Fruit fly (Drosophila melanogaster) whole organism, embryonic: ENCODE measurements around the gene CG14024.
A peak's percentile ranks its signal among the peaks of the same experiment; 100 is the strongest.

Experiments used
- Asciz ChIP-seq: fragments of 200-800 bp; sonication (Bioruptor generic); optimal IDR thresholded peaks from 2 replicates; lab custom pipeline; 2017; ENCODE audit warnings: missing biosample characterization, mild to moderate bottlenecking, missing genetic modification characterization, missing genetic modification reagents
- Atf3 ChIP-seq: fragments of 200-800 bp; sonication (Bioruptor generic); optimal IDR thresholded peaks from 3 replicates; lab custom pipeline; 2016; ENCODE audit warnings: missing biosample characterization, missing genetic modification characterization
- CG10565 ChIP-seq: fragments of 200-800 bp; sonication (Bioruptor generic); optimal IDR thresholded peaks from 3 replicates; lab custom pipeline; 2016; ENCODE audit warnings: missing biosample characterization, mild to moderate bottlenecking, missing genetic modification characterization
- CG1233 ChIP-seq: fragments of 200-800 bp; sonication (Bioruptor generic); optimal IDR thresholded peaks from 4 replicates; lab custom pipeline; 2018; ENCODE audit warnings: missing biosample characterization, mild to moderate bottlenecking, missing genetic modification characterization
- CG15011 ChIP-seq: fragments of 200-800 bp; sonication (Bioruptor generic); optimal IDR thresholded peaks from 3 replicates; lab custom pipeline; 2018; ENCODE audit warnings: missing biosample characterization, mild to moderate bottlenecking, missing genetic modification characterization
- CG15601 ChIP-seq: fragments of 200-800 bp; sonication (Bioruptor generic); optimal IDR thresholded peaks from 3 replicates; lab custom pipeline; 2019; ENCODE audit warnings: missing biosample characterization, mild to moderate bottlenecking, missing genetic modification characterization, moderate library complexity
- CG15696 ChIP-seq: fragments of 200-800 bp; sonication (Bioruptor generic); optimal IDR thresholded peaks from 2 replicates; lab custom pipeline; 2019; ENCODE audit warnings: missing biosample characterization, mild to moderate bottlenecking, missing genetic modification characterization, moderate library complexity
- CG30020 ChIP-seq: fragments of 200-800 bp; optimal IDR thresholded peaks from 2 replicates; lab custom pipeline; 2019; ENCODE audit warnings: missing biosample characterization, mild to moderate bottlenecking, missing genetic modification characterization, moderate library complexity
- CG31441 ChIP-seq: fragments of 200-800 bp; sonication (Bioruptor generic); IDR thresholded peaks from 2 replicates; pipeline ENCODE4 v1.3.6; 2022; ENCODE audit warnings: missing biosample characterization, missing genetic modification characterization
- CG34422 ChIP-seq: fragments of 200-800 bp; sonication (Bioruptor generic); IDR thresholded peaks from 3 replicates; pipeline ENCODE4 v1.3.6; 2022; ENCODE audit warnings: missing biosample characterization, missing genetic modification characterization
- CG43689 ChIP-seq: fragments of 200-800 bp; sonication (Bioruptor generic); IDR thresholded peaks from 2 replicates; pipeline ENCODE4 v1.3.6; 2022; ENCODE audit warnings: missing biosample characterization, missing genetic modification characterization
- CG4404 ChIP-seq: fragments of 200-800 bp; sonication (Bioruptor generic); IDR thresholded peaks from 2 replicates; pipeline ENCODE4 v1.3.6; 2022; ENCODE audit warnings: missing biosample characterization, missing genetic modification characterization
- CG6813 ChIP-seq: fragments of 200-800 bp; sonication (Bioruptor generic); optimal IDR thresholded peaks from 2 replicates; lab custom pipeline; 2017; ENCODE audit warnings: missing biosample characterization, missing genetic modification characterization, mild to moderate bottlenecking, moderate library complexity, missing genetic modification reagents
- CG8089 ChIP-seq: fragments of 200-800 bp; sonication (Bioruptor generic); optimal IDR thresholded peaks from 3 replicates; lab custom pipeline; 2016; ENCODE audit warnings: missing biosample characterization, missing genetic modification characterization
- CG8281 ChIP-seq: fragments of 200-800 bp; sonication (Bioruptor generic); optimal IDR thresholded peaks from 2 replicates; lab custom pipeline; 2018; ENCODE audit warnings: missing biosample characterization, mild to moderate bottlenecking, missing genetic modification characterization, moderate library complexity
- CG9876 ChIP-seq: fragments of 200-800 bp; sonication (Bioruptor generic); optimal IDR thresholded peaks from 2 replicates; lab custom pipeline; 2016; ENCODE audit warnings: missing biosample characterization, missing genetic modification characterization
- CHES-1-like ChIP-seq: fragments of 200-800 bp; sonication (Bioruptor generic); optimal IDR thresholded peaks from 2 replicates; lab custom pipeline; 2016; ENCODE audit warnings: missing biosample characterization, missing genetic modification characterization
- Dbx ChIP-seq: fragments of 200-800 bp; sonication (Bioruptor generic); IDR thresholded peaks from 3 replicates; pipeline ENCODE4 v1.3.6; 2022; ENCODE audit warnings: missing biosample characterization, missing genetic modification characterization
- Dip2 ChIP-seq: fragments of 200-800 bp; sonication (Bioruptor generic); IDR thresholded peaks from 2 replicates; pipeline ENCODE4 v1.3.6; 2022; ENCODE audit warnings: missing biosample characterization, missing genetic modification characterization
- Hmr ChIP-seq: fragments of 200-800 bp; sonication (Bioruptor generic); optimal IDR thresholded peaks from 3 replicates; lab custom pipeline; 2017; ENCODE audit warnings: mild to moderate bottlenecking, missing biosample characterization, missing genetic modification reagents, missing genetic modification characterization
- Lhr ChIP-seq: fragments of 200-800 bp; sonication (Bioruptor generic); optimal IDR thresholded peaks from 3 replicates; lab custom pipeline; 2017; ENCODE audit warnings: mild to moderate bottlenecking, missing biosample characterization, missing genetic modification reagents, missing genetic modification characterization
- Myb ChIP-seq: fragments of 200-800 bp; sonication (Bioruptor generic); optimal IDR thresholded peaks from 2 replicates; lab custom pipeline; 2016; ENCODE audit warnings: missing biosample characterization, missing genetic modification characterization
- Nf-YC ChIP-seq: fragments of 200-800 bp; optimal IDR thresholded peaks from 3 replicates; lab custom pipeline; 2019; ENCODE audit warnings: missing biosample characterization, mild to moderate bottlenecking, missing genetic modification characterization, moderate library complexity
- Rx ChIP-seq: fragments of 200-800 bp; sonication (Bioruptor generic); IDR thresholded peaks from 2 replicates; pipeline ENCODE4 v1.3.6; 2022; ENCODE audit warnings: missing biosample characterization, missing genetic modification characterization
- Side ChIP-seq: fragments of 200-800 bp; sonication (Bioruptor generic); optimal IDR thresholded peaks from 2 replicates; lab custom pipeline; 2016; ENCODE audit warnings: missing biosample characterization, missing genetic modification characterization
- Stat92E ChIP-seq, 3 experiments: fragments of >200 bp in 2 of 3; fragments of 200-800 bp in 1 of 3; sonication (Bioruptor generic) in 1 of 3; optimal IDR thresholded peaks; 2 replicates each; lab custom pipeline; 2017 to 2019; ENCODE audit warnings: missing biosample characterization in 3 of 3, missing genetic modification characterization in 3 of 3, mild to moderate bottlenecking in 1 of 3, moderate library complexity in 1 of 3
- Trl ChIP-seq, 3 experiments: fragments of >200 bp in 2 of 3; fragments of 200-800 bp in 1 of 3; sonication (Bioruptor generic) in 1 of 3; optimal IDR thresholded peaks; 2 replicates in 1 of 3; 3 replicates in 2 of 3; lab custom pipeline; 2016 to 2017; ENCODE audit warnings: missing biosample characterization in 1 of 3, missing genetic modification characterization in 1 of 3
- Vsx1 ChIP-seq: fragments of 200-800 bp; sonication (Bioruptor generic); optimal IDR thresholded peaks from 2 replicates; lab custom pipeline; 2017; ENCODE audit warnings: missing biosample characterization, mild to moderate bottlenecking, missing genetic modification characterization, missing genetic modification reagents
- Xbp1 ChIP-seq: fragments of 200-800 bp; sonication (Bioruptor generic); optimal IDR thresholded peaks from 3 replicates; lab custom pipeline; 2016; ENCODE audit warnings: missing biosample characterization, mild to moderate bottlenecking, missing genetic modification characterization
- cas ChIP-seq: fragments of 200-800 bp; sonication (Bioruptor generic); IDR thresholded peaks from 2 replicates; pipeline ENCODE4 v1.3.6; 2022; ENCODE audit warnings: missing biosample characterization, missing genetic modification characterization
- corto ChIP-seq: fragments of 200-800 bp; sonication (Bioruptor generic); optimal IDR thresholded peaks from 2 replicates; lab custom pipeline; 2016; ENCODE audit warnings: missing biosample characterization, mild to moderate bottlenecking, missing genetic modification characterization, moderate library complexity
- eyg ChIP-seq: fragments of 200-800 bp; sonication (Bioruptor generic); optimal IDR thresholded peaks from 3 replicates; lab custom pipeline; 2016; ENCODE audit warnings: missing biosample characterization, missing genetic modification characterization
- ftz-f1 ChIP-seq: fragments of 200-800 bp; sonication (Bioruptor generic); optimal IDR thresholded peaks from 2 replicates; lab custom pipeline; 2016; ENCODE audit warnings: missing biosample characterization, missing genetic modification characterization
- gem ChIP-seq: fragments of 200-800 bp; sonication (Bioruptor generic); optimal IDR thresholded peaks from 2 replicates; lab custom pipeline; 2019; ENCODE audit warnings: missing biosample characterization, mild to moderate bottlenecking, missing genetic modification characterization, moderate library complexity
- lilli ChIP-seq: fragments of 200-800 bp; sonication (Bioruptor generic); optimal IDR thresholded peaks from 3 replicates; lab custom pipeline; 2016; ENCODE audit warnings: missing biosample characterization, missing genetic modification characterization
- mld ChIP-seq: fragments of 200-800 bp; sonication (Bioruptor generic); IDR thresholded peaks from 3 replicates; pipeline ENCODE4 v1.3.6; 2022; ENCODE audit warnings: missing biosample characterization, missing genetic modification characterization; ENCODE audit not compliant: partially characterized antibody
- nerfin-1 ChIP-seq: fragments of 200-800 bp; sonication (Bioruptor generic); optimal IDR thresholded peaks from 3 replicates; lab custom pipeline; 2019; ENCODE audit warnings: missing biosample characterization, mild to moderate bottlenecking, missing genetic modification characterization, moderate library complexity
- odd ChIP-seq: fragments of 200-800 bp; sonication (Bioruptor generic); optimal IDR thresholded peaks from 2 replicates; lab custom pipeline; 2017; ENCODE audit warnings: missing biosample characterization, mild to moderate bottlenecking, missing genetic modification characterization
- p53 ChIP-seq: fragments of 200-800 bp; sonication (Bioruptor generic); optimal IDR thresholded peaks from 2 replicates; lab custom pipeline; 2016; ENCODE audit warnings: missing biosample characterization, missing genetic modification characterization
- psq ChIP-seq: fragments of 200-800 bp; sonication (Bioruptor generic); optimal IDR thresholded peaks from 2 replicates; lab custom pipeline; 2017; ENCODE audit warnings: missing biosample characterization, missing genetic modification characterization
- row ChIP-seq: fragments of 200-800 bp; sonication (Bioruptor generic); IDR thresholded peaks from 3 replicates; pipeline ENCODE4 v1.3.6; 2022; ENCODE audit warnings: missing biosample characterization, missing genetic modification characterization
- sens ChIP-seq: fragments of 200-800 bp; sonication (Bioruptor generic); peaks from one replicate; lab custom pipeline; 2016; ENCODE audit warnings: missing biosample characterization, missing genetic modification characterization
- slbo ChIP-seq: fragments of 200-800 bp; sonication (Bioruptor generic); IDR thresholded peaks from 2 replicates; pipeline ENCODE4 v1.3.6; 2022; ENCODE audit warnings: missing biosample characterization, missing genetic modification characterization
- slp2 ChIP-seq: fragments of 200-800 bp; sonication (Bioruptor generic); optimal IDR thresholded peaks from 2 replicates; lab custom pipeline; 2016; ENCODE audit warnings: missing biosample characterization, missing genetic modification characterization
- sob ChIP-seq: fragments of 200-800 bp; sonication (Bioruptor generic); IDR thresholded peaks from 2 replicates; pipeline ENCODE4 v1.3.6; 2022; ENCODE audit warnings: missing biosample characterization, missing genetic modification characterization
- tup ChIP-seq: fragments of 200-800 bp; sonication (Bioruptor generic); optimal IDR thresholded peaks from 2 replicates; lab custom pipeline; 2016; ENCODE audit warnings: missing biosample characterization, mild to moderate bottlenecking, missing genetic modification characterization, moderate library complexity
- vvl ChIP-seq: fragments of 200-800 bp; sonication (Bioruptor generic); IDR thresholded peaks from 2 replicates; pipeline ENCODE4 v1.3.6; 2022; ENCODE audit warnings: missing biosample characterization, missing genetic modification characterization
- wdn ChIP-seq: fragments of 200-800 bp; sonication (Bioruptor generic); IDR thresholded peaks from 2 replicates; pipeline ENCODE4 v1.3.6; 2022; ENCODE audit warnings: missing biosample characterization, missing genetic modification characterization
- zfh1 ChIP-seq: fragments of 200-800 bp; sonication (Bioruptor generic); IDR thresholded peaks from 3 replicates; pipeline ENCODE4 v1.3.6; 2022; ENCODE audit warnings: missing biosample characterization, missing genetic modification characterization

CG14024 gene

DNA sequence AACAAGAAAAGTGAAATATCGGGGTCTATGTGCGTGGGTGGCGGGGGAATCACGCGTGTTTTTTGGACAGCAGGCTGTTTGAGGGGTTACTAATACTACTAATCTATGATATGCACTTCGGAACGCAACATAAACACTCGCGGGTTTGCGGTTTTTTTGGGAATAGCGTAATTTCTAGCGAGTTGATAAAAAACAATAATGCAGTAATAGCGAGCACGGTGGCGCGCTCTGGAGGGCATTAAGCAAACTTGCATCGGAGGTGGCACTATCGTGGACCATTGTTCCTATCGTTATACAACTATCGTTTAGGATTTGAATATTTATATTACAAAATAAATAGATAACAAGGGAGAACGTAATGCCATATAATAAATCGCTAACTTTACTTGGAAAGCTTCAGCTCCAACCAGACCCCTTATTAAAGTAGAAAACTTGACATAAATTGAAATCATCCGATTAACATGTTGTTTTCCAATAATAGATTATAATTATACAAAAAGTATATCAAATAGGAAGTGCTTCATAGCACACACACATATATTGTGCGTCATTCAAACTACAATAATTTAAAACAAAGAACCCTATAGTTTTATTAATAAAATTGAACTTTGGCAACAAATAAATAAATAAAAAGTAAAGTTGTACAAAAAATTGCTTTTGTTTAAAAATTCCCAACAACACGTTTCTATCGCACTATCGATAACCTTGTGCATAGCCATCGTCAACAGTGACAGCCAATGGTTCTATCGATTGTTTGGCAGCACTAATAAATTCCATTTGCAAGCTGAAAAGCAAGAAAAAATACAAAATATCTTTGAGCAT, 36.2 kb downstream of the CG14024 start, which contains the start of the genes Nin and Bub1 (continued):
- TF ChIP-seq CG34422 (GFP tag; lab: Robert Waterston, UW) (peak; percentile 59; the same call in 1 of the 3 replicates), Dbx (GFP tag; lab: Robert Waterston, UW) (peak; percentile 71), wdn (GFP tag; lab: Robert Waterston, UW) (no peak), Lhr (GFP tag; lab: Kevin White, UChicago) (no peak), CG15011 (GFP tag; lab: Kevin White, UChicago) (no peak), CG10565 (GFP tag; lab: Kevin White, UChicago) (no peak), Side (GFP tag; lab: Kevin White, UChicago) (no peak), CG8089 (GFP tag; lab: Kevin White, UChicago) (no peak), vvl (GFP tag; lab: Robert Waterston, UW) (peak; percentile 69), CG9876 (no peak), eyg (GFP tag; lab: Kevin White, UChicago) (no peak), CG1233 (no peak), nerfin-1 (tag; lab: Kevin White, UChicago) (no peak), p53 (GFP tag; lab: Kevin White, UChicago) (no peak), sob (GFP tag; lab: Robert Waterston, UW) (peak; percentile 70; the same call in 1 of the 2 replicates), Dip2 (GFP tag; lab: Robert Waterston, UW) (no peak), CG31441 (no peak), CG30020 (tag; lab: Kevin White, UChicago) (peak; percentile 46), slbo (GFP tag; lab: Robert Waterston, UW) (peak; percentile 81), ftz-f1 (GFP tag; lab: Kevin White, UChicago) (no peak), zfh1 (GFP tag; lab: Robert Waterston, UW) (0 out of 3 replicates have a peak, but pooled peaks have one; percentile 42), odd (GFP tag; lab: Kevin White, UChicago) (no peak), Nf-YC (no peak), CHES-1-like (GFP tag; lab: Kevin White, UChicago) (no peak), gem (tag; lab: Kevin White, UChicago) (no peak), CG8281 (tag; lab: Kevin White, UChicago) (no peak), mld (GFP tag; lab: Robert Waterston, UW) (peak; percentile 79), Stat92E (GFP tag; optimal IDR thresholded peaks at IDR 0.05; lab: Kevin White, UChicago) (no peak), Vsx1 (GFP tag; lab: Kevin White, UChicago) (no peak), psq (GFP tag; lab: Kevin White, UChicago) (no peak), Xbp1 (peak; percentile 52), lilli (GFP tag; lab: Kevin White, UChicago) (peak; percentile 15), slp2 (GFP tag; lab: Kevin White, UChicago) (no peak), CG15601 (no peak), Rx (GFP tag; lab: Robert Waterston, UW) (no peak), sens (peak; percentile 85), Atf3 (peak; percentile 2), tup (no peak), CG6813 (GFP tag; lab: Kevin White, UChicago) (no peak), corto (GFP tag; lab: Kevin White, UChicago) (no peak), row (GFP tag; lab: Robert Waterston, UW) (peak; percentile 91), CG43689 (GFP tag; lab: Robert Waterston, UW) (no peak), CG4404 (GFP tag; lab: Robert Waterston, UW) (no peak), CG15696 (tag; lab: Kevin White, UChicago) (no peak), Asciz (GFP tag; lab: Kevin White, UChicago) (no peak), Myb (GFP tag; lab: Kevin White, UChicago) (peak; percentile 16), Hmr (GFP tag; lab: Kevin White, UChicago) (no peak), Trl (optimal IDR thresholded peaks at IDR 0.05; lab: Kevin White, UChicago) (no peak), Trl (GFP tag; optimal IDR thresholded peaks at IDR 0.05; lab: Kevin White, UChicago) (no peak), cas (GFP tag; lab: Robert Waterston, UW) (no peak)
